Worm (Caenorhabditis elegans) whole organism, midembryonic: ENCODE results near the gene F58E6.11.

ENCODE experiments used
- cog-1 ChIP-seq: sonication (generic microtip); optimal IDR thresholded peaks from 2 replicates; lab custom pipeline; 2016; ENCODE audit warnings: missing genetic modification characterization, missing compliant biosample characterization
- ref-1 ChIP-seq: fragments of 200-800 bp; sonication (Bioruptor generic); conservative IDR thresholded peaks from 2 replicates; pipeline ENCODE4 v1.3.6; 2022; ENCODE audit warnings: missing genetic modification reagents, missing genetic modification characterization, missing compliant biosample characterization

- no peak for TF ChIP-seq ref-1 (GFP tag; lab: Robert Waterston, UW)
- TF ChIP-seq cog-1 (tag; lab: Kevin White, UChicago) = no peak
Observed at ce11 chrV:9744934-9745333, 12.8 kb downstream of the F58E6.11 start, which contains the start of gene F58E6.13.
